Fruit fly (Drosophila melanogaster): ENCODE results near the gene CG10834.

DNA sequence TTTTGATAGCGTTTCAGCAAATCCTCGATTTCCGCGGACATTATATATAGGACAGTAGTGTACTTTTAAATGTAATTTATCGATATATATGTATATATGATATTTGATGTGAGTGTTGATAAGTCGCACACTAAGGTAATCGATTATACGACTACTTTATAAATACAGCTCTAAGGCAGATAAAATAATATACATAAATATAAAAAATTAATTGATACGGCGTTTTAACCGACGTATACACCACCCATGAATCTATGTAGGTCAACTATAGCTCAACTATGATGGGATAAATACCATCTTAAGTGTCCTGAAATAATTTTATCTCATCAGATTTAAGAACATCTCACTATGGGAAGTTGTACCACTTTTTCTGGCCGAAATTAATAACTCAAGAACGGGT lies at the start of gene CG10834:
- TF ChIP-seq Snoo (tag; optimal IDR thresholded peaks at IDR 0.05), result no peak
- no peak for TF ChIP-seq EcR (GFP tag; optimal IDR thresholded peaks at IDR 0.05)
- no peak for TF ChIP-seq CG12605 (GFP tag; IDR thresholded peaks at IDR 0.05)
- TF ChIP-seq CG14655 (GFP tag; optimal IDR thresholded peaks at IDR 0.05), result no peak
- TF ChIP-seq rn (GFP tag; IDR thresholded peaks at IDR 0.05), result no peak
- no peak for TF ChIP-seq CG10348 (GFP tag; IDR thresholded peaks at IDR 0.05)
- TF ChIP-seq Pif1B (GFP tag; optimal IDR thresholded peaks at IDR 0.05), result no peak
- TF ChIP-seq CG9948 (tag; optimal IDR thresholded peaks at IDR 0.05), result no peak
- no peak for TF ChIP-seq CG17806 (tag; optimal IDR thresholded peaks at IDR 0.05)
- TF ChIP-seq CG8301 (tag; optimal IDR thresholded peaks at IDR 0.05), result no peak
- TF ChIP-seq gl (tag; optimal IDR thresholded peaks at IDR 0.05), result no peak
